Fruit fly (Drosophila melanogaster): ENCODE results near the gene CG5274.

The CG5274 gene

dm6 chr3L:20452813-20453682, 25.6 kb upstream of the CG5274 start, which contains the start of gene CG5199:
CG5199 (minus strand) TSS chr3L:20452864.
- peak; percentile 0 to 65 for TF ChIP-seq Hr51 (GFP tag; optimal IDR thresholded peaks at IDR 0.05)
- TF ChIP-seq CG11085 (GFP tag; IDR thresholded peaks at IDR 0.05) = 0 out of 2 replicates have a peak, but pooled peaks have one; percentile 45
- TF ChIP-seq Xbp1 (GFP tag; optimal IDR thresholded peaks at IDR 0.05) = peak; percentile 64
- peak; percentile 58 for TF ChIP-seq CG15269 (tag; optimal IDR thresholded peaks at IDR 0.05)
- TF ChIP-seq lov (optimal IDR thresholded peaks at IDR 0.05) = no peak
- no peak for TF ChIP-seq lov (GFP tag; IDR thresholded peaks at IDR 0.05)
- peak; percentile 53; the same call in 1 of the 2 replicates for TF ChIP-seq ssp (GFP tag; IDR thresholded peaks at IDR 0.05)
- TF ChIP-seq CG11695 (GFP tag; IDR thresholded peaks at IDR 0.05) = peak; percentile 56; the same call in 2 of the 3 replicates
- TF ChIP-seq CG11093 (GFP tag; IDR thresholded peaks at IDR 0.05) = peak; percentile 63; the same call in 2 of the 3 replicates
- TF ChIP-seq B-H1 (GFP tag; IDR thresholded peaks at IDR 0.05) = peak; percentile 32; the same call in 2 of the 3 replicates
- 0 out of 3 replicates have a peak, but pooled peaks have one; percentile 58 for TF ChIP-seq CG3726 (GFP tag; IDR thresholded peaks at IDR 0.05)
- peak; percentile 56 for TF ChIP-seq CG1602 (GFP tag; optimal IDR thresholded peaks at IDR 0.05)
- peak; percentile 58 for TF ChIP-seq Sin3A (optimal IDR thresholded peaks at IDR 0.05)
- no peak for TF ChIP-seq h (optimal IDR thresholded peaks at IDR 0.05)
- no peak for TF ChIP-seq cg (GFP tag; optimal IDR thresholded peaks at IDR 0.05)
- no peak for TF ChIP-seq stc (GFP tag; IDR thresholded peaks at IDR 0.05)
- 0 out of 2 replicates have a peak, but pooled peaks have one; percentile 24 for TF ChIP-seq ap (GFP tag; IDR thresholded peaks at IDR 0.05)
- TF ChIP-seq sug (tag; optimal IDR thresholded peaks at IDR 0.05) = peak; percentile 57
- peak; percentile 80 for TF ChIP-seq knrl (GFP tag; IDR thresholded peaks at IDR 0.05; ENCODE audit: partially characterized antibody)
- peak; percentile 25 for TF ChIP-seq Myb (GFP tag; optimal IDR thresholded peaks at IDR 0.05)
- peak; percentile 43 for TF ChIP-seq Six4 (GFP tag; optimal IDR thresholded peaks at IDR 0.05)
- peak; percentile 82 for TF ChIP-seq Opbp (GFP tag; IDR thresholded peaks at IDR 0.05; ENCODE audit: partially characterized antibody)
- TF ChIP-seq sqz (GFP tag; optimal IDR thresholded peaks at IDR 0.05) = no peak
- peak; percentile 75 for TF ChIP-seq lmd (GFP tag; IDR thresholded peaks at IDR 0.05)
- peak; percentile 61; the same call in 3 of the 4 replicates for TF ChIP-seq Gug (GFP tag; IDR thresholded peaks at IDR 0.05)
- peak; percentile 78 for TF ChIP-seq CG4424 (GFP tag; optimal IDR thresholded peaks at IDR 0.05)
- TF ChIP-seq CG9817 (tag; optimal IDR thresholded peaks at IDR 0.05) = peak; percentile 79
- peak in 1 of 2 experiments; percentile 3 for TF ChIP-seq crp (GFP tag; optimal IDR thresholded peaks at IDR 0.05)
- no peak for TF ChIP-seq Asciz (GFP tag; optimal IDR thresholded peaks at IDR 0.05)
- peak; percentile 80 for TF ChIP-seq CG9215 (GFP tag; IDR thresholded peaks at IDR 0.05)
- peak; percentile 32; the same call in 1 of the 2 replicates for TF ChIP-seq ato (GFP tag; IDR thresholded peaks at IDR 0.05; ENCODE audit: partially characterized antibody)
- TF ChIP-seq NfI (GFP tag; optimal IDR thresholded peaks at IDR 0.05) = peak; percentile 54
- peak; percentile 7 for TF ChIP-seq tup (GFP tag; optimal IDR thresholded peaks at IDR 0.05)
- TF ChIP-seq lab (GFP tag; optimal IDR thresholded peaks at IDR 0.05) = peak; percentile 77
- 0 out of 3 replicates have a peak, but pooled peaks have one; percentile 51 for TF ChIP-seq CG6175 (GFP tag; IDR thresholded peaks at IDR 0.05)
- TF ChIP-seq CG12391 (tag; optimal IDR thresholded peaks at IDR 0.05) = peak; percentile 80
- peak; percentile 81 for TF ChIP-seq Ssrp (tag; optimal IDR thresholded peaks at IDR 0.05)
- no peak for TF ChIP-seq CG10147 (GFP tag; optimal IDR thresholded peaks at IDR 0.05)
- peak; percentile 67 for TF ChIP-seq CG4820 (GFP tag; optimal IDR thresholded peaks at IDR 0.05)
- peak; percentile 62; the same call in 1 of the 3 replicates for TF ChIP-seq zfh1 (GFP tag; IDR thresholded peaks at IDR 0.05)
- peak; percentile 67 for TF ChIP-seq Xrp1 (GFP tag; IDR thresholded peaks at IDR 0.05)
- peak; percentile 28 for TF ChIP-seq CHES-1-like (GFP tag; optimal IDR thresholded peaks at IDR 0.05)
- TF ChIP-seq pnt (GFP tag; optimal IDR thresholded peaks at IDR 0.05) = peak; percentile 70
- TF ChIP-seq Mrtf (GFP tag; IDR thresholded peaks at IDR 0.05) = peak; percentile 68; the same call in 2 of the 3 replicates
- TF ChIP-seq hb (GFP tag; IDR thresholded peaks at IDR 0.05; ENCODE audit: partially characterized antibody) = peak; percentile 57; the same call in 1 of the 3 replicates
- no peak for TF ChIP-seq CG7271 (tag; optimal IDR thresholded peaks at IDR 0.05)
- peak; percentile 49 for TF ChIP-seq pum (GFP tag; optimal IDR thresholded peaks at IDR 0.05)
- TF ChIP-seq Fer3 (tag; optimal IDR thresholded peaks at IDR 0.05) = peak; percentile 43

Data from whole organism, embryonic.